Worm (Caenorhabditis elegans) whole organism, L3 larva: ENCODE results near the gene W09G12.9.
A peak's percentile ranks its signal among the peaks of the same experiment; 100 is the strongest.

Source experiments
- R02D3.7 ChIP-seq: fragments of 150-350 bp; optimal IDR thresholded peaks from 2 replicates; lab custom pipeline; 2014; ENCODE audit warnings: missing biosample characterization, missing genetic modification characterization
- aly-2 ChIP-seq: fragments of 150-350 bp; optimal IDR thresholded peaks from 2 replicates; lab custom pipeline; 2014; ENCODE audit warnings: missing biosample characterization, missing genetic modification characterization
- ceh-16 ChIP-seq: sonication (generic microtip); optimal IDR thresholded peaks from 2 replicates; lab custom pipeline; 2017; ENCODE audit warnings: missing biosample characterization, missing genetic modification characterization
- ceh-28 ChIP-seq: fragments of 150-350 bp; optimal IDR thresholded peaks from 2 replicates; lab custom pipeline; 2014; ENCODE audit warnings: missing biosample characterization, missing genetic modification reagents, missing genetic modification characterization
- ceh-9 ChIP-seq: sonication (generic microtip); optimal IDR thresholded peaks from 2 replicates; lab custom pipeline; 2018; ENCODE audit warnings: missing biosample characterization, missing genetic modification characterization
- egl-5 ChIP-seq: fragments of 150-350 bp; optimal IDR thresholded peaks from 2 replicates; lab custom pipeline; 2017; ENCODE audit warnings: missing biosample characterization, missing genetic modification reagents, missing genetic modification characterization, inconsistent platforms
- elt-1 ChIP-seq: fragments of 150-350 bp; optimal IDR thresholded peaks from 2 replicates; lab custom pipeline; 2014; ENCODE audit warnings: missing biosample characterization, missing genetic modification characterization
- elt-2 ChIP-seq: sonication (generic microtip); optimal IDR thresholded peaks from 2 replicates; lab custom pipeline; 2016; ENCODE audit warnings: missing genetic modification reagents, mild to moderate bottlenecking, missing genetic modification characterization, missing compliant biosample characterization
- eor-1 ChIP-seq, 2 experiments: fragments of 150-350 bp; optimal IDR thresholded peaks; 2 replicates each; lab custom pipeline; 2014 to 2018; ENCODE audit warnings: missing biosample characterization in 2 of 2, missing genetic modification characterization in 2 of 2
- fkh-2 ChIP-seq: fragments of 150-350 bp; optimal IDR thresholded peaks from 2 replicates; lab custom pipeline; 2014; ENCODE audit warnings: missing biosample characterization, missing genetic modification reagents, missing genetic modification characterization
- jun-1 ChIP-seq: fragments of 150-350 bp; optimal IDR thresholded peaks from 2 replicates; lab custom pipeline; 2014; ENCODE audit warnings: missing biosample characterization, missing genetic modification reagents, missing genetic modification characterization
- lin-15B ChIP-seq: fragments of 150-350 bp; optimal IDR thresholded peaks from 2 replicates; lab custom pipeline; 2014; ENCODE audit warnings: missing biosample characterization, missing genetic modification characterization
- lin-39 ChIP-seq: fragments of 150-350 bp; optimal IDR thresholded peaks from 2 replicates; lab custom pipeline; 2018; ENCODE audit warnings: missing biosample characterization, missing genetic modification reagents, missing genetic modification characterization
- lsy-12 ChIP-seq: sonication (generic microtip); optimal IDR thresholded peaks from 2 replicates; lab custom pipeline; 2016; ENCODE audit warnings: mild to moderate bottlenecking, missing genetic modification characterization, missing compliant biosample characterization
- mdl-1 ChIP-seq: fragments of 150-350 bp; optimal IDR thresholded peaks from 2 replicates; lab custom pipeline; 2014; ENCODE audit warnings: missing biosample characterization, missing genetic modification characterization
- mml-1 ChIP-seq: fragments of 150-350 bp; sonication (generic microtip); optimal IDR thresholded peaks from 3 replicates; lab custom pipeline; 2014; ENCODE audit warnings: missing biosample characterization, missing genetic modification characterization
- nhr-12 ChIP-seq: fragments of 150-350 bp; optimal IDR thresholded peaks from 2 replicates; lab custom pipeline; 2014; ENCODE audit warnings: missing biosample characterization, missing genetic modification characterization
- nhr-23 ChIP-seq: fragments of 150-350 bp; optimal IDR thresholded peaks from 2 replicates; lab custom pipeline; 2014; ENCODE audit warnings: missing biosample characterization, missing genetic modification reagents, missing genetic modification characterization
- nhr-237 ChIP-seq: fragments of 150-350 bp; optimal IDR thresholded peaks from 2 replicates; lab custom pipeline; 2014; ENCODE audit warnings: missing biosample characterization, missing genetic modification characterization
- nhr-25 ChIP-seq: sonication (generic microtip); optimal IDR thresholded peaks from 2 replicates; lab custom pipeline; 2017; ENCODE audit warnings: missing biosample characterization, missing genetic modification characterization
- nhr-43 ChIP-seq: sonication (generic microtip); optimal IDR thresholded peaks from 2 replicates; lab custom pipeline; 2016; ENCODE audit warnings: mild to moderate bottlenecking, missing genetic modification characterization, missing compliant biosample characterization; ENCODE audit not compliant: poor library complexity, severe bottlenecking
- pqm-1 ChIP-seq: fragments of 150-350 bp; optimal IDR thresholded peaks from 2 replicates; lab custom pipeline; 2017; ENCODE audit warnings: missing biosample characterization, missing genetic modification characterization, inconsistent platforms
- skn-1 ChIP-seq: fragments of 150-350 bp; optimal IDR thresholded peaks from 2 replicates; lab custom pipeline; 2014; ENCODE audit warnings: missing biosample characterization, missing genetic modification characterization
- snpc-4 ChIP-seq: fragments of 150-350 bp; optimal IDR thresholded peaks from 2 replicates; lab custom pipeline; 2014; ENCODE audit warnings: missing biosample characterization, missing genetic modification characterization
- tbx-2 ChIP-seq: sonication (generic microtip); optimal IDR thresholded peaks from 2 replicates; lab custom pipeline; 2016; ENCODE audit warnings: mild to moderate bottlenecking, missing genetic modification characterization, missing compliant biosample characterization
- unc-62 ChIP-seq: fragments of 150-350 bp; sonication (generic microtip); optimal IDR thresholded peaks from 4 replicates; lab custom pipeline; 2014; ENCODE audit warnings: missing biosample characterization, missing genetic modification reagents, missing genetic modification characterization
- ztf-11 ChIP-seq: fragments of 150-350 bp; optimal IDR thresholded peaks from 2 replicates; lab custom pipeline; 2014; ENCODE audit warnings: missing biosample characterization, missing genetic modification characterization
- ztf-4 ChIP-seq: fragments of 150-350 bp; optimal IDR thresholded peaks from 2 replicates; lab custom pipeline; 2014; ENCODE audit warnings: missing biosample characterization, missing genetic modification characterization

W09G12.9 gene

ce11 chrIV:1231589-1231988 lies 15.2 kb downstream of the W09G12.9 start, which contains the start of gene W09G12.6:
W09G12.6 (plus strand) TSS chrIV:1231889.
- no peak for TF ChIP-seq nhr-43 (tag; lab: Kevin White, UChicago)
- TF ChIP-seq nhr-25 = no peak
- TF ChIP-seq snpc-4 (tag; lab: Kevin White, UChicago) = no peak
- no peak for TF ChIP-seq nhr-23 (tag; lab: Kevin White, UChicago)
- no peak for TF ChIP-seq nhr-237
- no peak for TF ChIP-seq nhr-12
- no peak for TF ChIP-seq mml-1 (tag; lab: Kevin White, UChicago)
- TF ChIP-seq ceh-9 (tag; lab: Kevin White, UChicago) = no peak
- TF ChIP-seq fkh-2 (tag; lab: Kevin White, UChicago) = no peak
- TF ChIP-seq ztf-4 (tag; lab: Kevin White, UChicago) = no peak
- TF ChIP-seq elt-1 (tag; lab: Kevin White, UChicago) = no peak
- TF ChIP-seq unc-62 (GFP tag; lab: Kevin White, UChicago) = no peak
- TF ChIP-seq ceh-16 (tag; lab: Kevin White, UChicago) = no peak

- TF ChIP-seq tbx-2 (tag; lab: Kevin White, UChicago) (no peak), egl-5 (tag; lab: Kevin White, UChicago) (no peak), unc-62 (GFP tag; lab: Kevin White, UChicago) (no peak), nhr-43 (tag; lab: Kevin White, UChicago) (no peak)
Measured at ce11 chrIV:1232419-1233145, 16.2 kb downstream of the W09G12.9 start.

ce11 chrIV:1234780-1235179 lies 18.4 kb downstream of the W09G12.9 start:
- TF ChIP-seq pqm-1 (tag; lab: Kevin White, UChicago) (no peak), ceh-28 (tag; lab: Kevin White, UChicago) (peak; percentile 70), eor-1 (tag; optimal IDR thresholded peaks at IDR 0.05; lab: Kevin White, UChicago) (no peak), lin-15B (tag; lab: Kevin White, UChicago) (no peak)

ce11 chrIV:1235785-1236184 lies 19.4 kb downstream of the W09G12.9 start:
- TF ChIP-seq ceh-28 (tag; lab: Kevin White, UChicago) (peak; percentile 81), lsy-12 (tag; lab: Kevin White, UChicago) (no peak)

- TF ChIP-seq ztf-11 (tag; lab: Kevin White, UChicago) (no peak), elt-2 (tag; lab: Kevin White, UChicago) (no peak), ceh-16 (tag; lab: Kevin White, UChicago) (no peak), jun-1 (no peak)
Measured at ce11 chrIV:1238147-1238546, 21.8 kb downstream of the W09G12.9 start.

ce11 chrIV:1239686-1240085 lies 23.3 kb downstream of the W09G12.9 start, which contains the start of gene F38A1.8:
F38A1.8 (minus strand) TSS chrIV:1239852.
- TF ChIP-seq lin-15B (tag; lab: Kevin White, UChicago) = peak; percentile 80
- no peak for TF ChIP-seq ztf-11 (tag; lab: Kevin White, UChicago)
- TF ChIP-seq jun-1 = no peak
- TF ChIP-seq nhr-25 = peak; percentile 12
- TF ChIP-seq nhr-23 (tag; lab: Kevin White, UChicago) = peak; percentile 70
- TF ChIP-seq aly-2 (tag; lab: Kevin White, UChicago) = no peak
- TF ChIP-seq mdl-1 (tag; lab: Kevin White, UChicago) = peak; percentile 17
- peak; percentile 37 for TF ChIP-seq R02D3.7 (tag; lab: Kevin White, UChicago)
- TF ChIP-seq ceh-9 (tag; lab: Kevin White, UChicago) = no peak
- no peak for TF ChIP-seq skn-1 (tag; lab: Kevin White, UChicago)
- no peak for TF ChIP-seq lin-39 (tag; lab: Kevin White, UChicago)

ce11 chrIV:1243295-1243694 lies 26.9 kb downstream of the W09G12.9 start, which contains the start of gene F38A1.15:
F38A1.15 (minus strand) TSS chrIV:1243395.
- TF ChIP-seq nhr-43 (tag; lab: Kevin White, UChicago) (no peak), aly-2 (tag; lab: Kevin White, UChicago) (no peak), nhr-23 (tag; lab: Kevin White, UChicago) (no peak)
- TF ChIP-seq, all 47 proteins: peak for 0
